Worm (Caenorhabditis elegans) whole organism, L4 larva: Measurements from ENCODE around the gene mrck-1.

Experiments
- F26F4.8 ChIP-seq: fragments of 200-800 bp; sonication (Bioruptor generic); conservative IDR thresholded peaks from 2 replicates; pipeline ENCODE4 v1.3.6; 2022; ENCODE audit warnings: missing genetic modification characterization, missing compliant biosample characterization
- F49E8.2 ChIP-seq: sonication (generic microtip); optimal IDR thresholded peaks from 2 replicates; lab custom pipeline; 2016; ENCODE audit warnings: missing compliant biosample characterization, mild to moderate bottlenecking, missing genetic modification characterization, borderline replicate concordance
- Y105C5A.15 ChIP-seq: fragments of 200-800 bp; sonication (Bioruptor generic); IDR thresholded peaks from 2 replicates; pipeline ENCODE4 v1.3.6; 2022; ENCODE audit warnings: missing genetic modification characterization, missing compliant biosample characterization
- Y48G9A.11 ChIP-seq: fragments of 200-800 bp; sonication (Bioruptor generic); IDR thresholded peaks from 2 replicates; pipeline ENCODE4 v1.3.6; 2022; ENCODE audit warnings: missing genetic modification reagents, missing genetic modification characterization, missing compliant biosample characterization
- Y75B8A.6 ChIP-seq: fragments of 200-800 bp; sonication (Bioruptor generic); IDR thresholded peaks from 2 replicates; pipeline ENCODE4 v1.3.6; 2022; ENCODE audit warnings: missing genetic modification reagents, missing genetic modification characterization, missing compliant biosample characterization
- ceh-20 ChIP-seq: fragments of 200-800 bp; sonication (Bioruptor generic); IDR thresholded peaks from 2 replicates; pipeline ENCODE4 v1.3.6; 2022; ENCODE audit warnings: missing genetic modification reagents, missing genetic modification characterization, missing compliant biosample characterization
- ceh-28 ChIP-seq: fragments of 150-350 bp; optimal IDR thresholded peaks from 2 replicates; lab custom pipeline; 2014; ENCODE audit warnings: missing biosample characterization, missing genetic modification reagents, missing genetic modification characterization
- daf-12 ChIP-seq: fragments of 150-350 bp; optimal IDR thresholded peaks from 2 replicates; lab custom pipeline; 2014; ENCODE audit warnings: missing biosample characterization, missing genetic modification reagents, missing genetic modification characterization
- daf-16 ChIP-seq, 3 experiments: sonication (generic microtip); optimal IDR thresholded peaks; 2 replicates each; lab custom pipeline; 2016 to 2017; ENCODE audit warnings: missing genetic modification characterization in 3 of 3, missing genetic modification reagents in 3 of 3, mild to moderate bottlenecking in 2 of 3, missing compliant biosample characterization in 2 of 3, missing biosample characterization in 1 of 3, moderate library complexity in 1 of 3
- dmd-6 ChIP-seq: fragments of 200-800 bp; sonication (Bioruptor generic); IDR thresholded peaks from 2 replicates; pipeline ENCODE4 v1.3.6; 2022; ENCODE audit warnings: missing genetic modification reagents, missing genetic modification characterization, missing compliant biosample characterization
- dpl-1 ChIP-seq: fragments of 150-350 bp; optimal IDR thresholded peaks from 2 replicates; lab custom pipeline; 2014; ENCODE audit warnings: missing biosample characterization, missing genetic modification reagents, missing genetic modification characterization
- dve-1 ChIP-seq: sonication (generic microtip); optimal IDR thresholded peaks from 2 replicates; lab custom pipeline; 2017; ENCODE audit warnings: antibody characterized with exemption, mild to moderate bottlenecking, missing genetic modification characterization, missing compliant biosample characterization; ENCODE audit not compliant: insufficient read depth
- egl-43 ChIP-seq: fragments of 200-800 bp; sonication (Bioruptor generic); IDR thresholded peaks from 2 replicates; pipeline ENCODE4 v1.3.6; 2022; ENCODE audit warnings: missing genetic modification reagents, missing genetic modification characterization, missing compliant biosample characterization
- fos-1 ChIP-seq: fragments of 150-350 bp; optimal IDR thresholded peaks from 2 replicates; lab custom pipeline; 2014; ENCODE audit warnings: missing biosample characterization, missing genetic modification characterization
- hif-1 ChIP-seq, 2 experiments: sonication (generic microtip); optimal IDR thresholded peaks; 2 replicates each; lab custom pipeline; 2016 to 2017; ENCODE audit warnings: missing compliant biosample characterization in 2 of 2, missing genetic modification characterization in 2 of 2, missing genetic modification reagents in 2 of 2, missing genotype in 2 of 2, mild to moderate bottlenecking in 1 of 2
- hlh-11 ChIP-seq: fragments of 200-800 bp; sonication (Bioruptor generic); optimal IDR thresholded peaks from 2 replicates; lab custom pipeline; 2018; ENCODE audit warnings: mild to moderate bottlenecking, missing genetic modification characterization, missing compliant biosample characterization
- hlh-30 ChIP-seq: sonication (generic microtip); optimal IDR thresholded peaks from 2 replicates; lab custom pipeline; 2017; ENCODE audit warnings: antibody characterized with exemption, mild to moderate bottlenecking, missing genetic modification characterization, missing compliant biosample characterization; ENCODE audit not compliant: insufficient read depth
- hmg-1.1 ChIP-seq: fragments of 200-800 bp; sonication (Bioruptor generic); IDR thresholded peaks from 2 replicates; pipeline ENCODE4 v1.3.6; 2022; ENCODE audit warnings: missing genetic modification reagents, missing genetic modification characterization, missing compliant biosample characterization
- jun-1 ChIP-seq: fragments of 150-350 bp; optimal IDR thresholded peaks from 2 replicates; lab custom pipeline; 2014; ENCODE audit warnings: missing biosample characterization, missing genetic modification reagents, missing genetic modification characterization
- lin-15B ChIP-seq: fragments of 150-350 bp; sonication (generic microtip); optimal IDR thresholded peaks from 3 replicates; lab custom pipeline; 2014; ENCODE audit warnings: missing biosample characterization, missing genetic modification characterization
- lsy-2 ChIP-seq, 2 experiments: fragments of 150-350 bp in 1 of 2; sonication (generic microtip) in 1 of 2; optimal IDR thresholded peaks; 2 replicates each; lab custom pipeline; 2014 to 2017; ENCODE audit warnings: missing biosample characterization in 2 of 2, missing genetic modification characterization in 2 of 2
- mdl-1 ChIP-seq, 2 experiments: fragments of 150-350 bp in 1 of 2; sonication (generic microtip) in 1 of 2; optimal IDR thresholded peaks; 2 replicates each; lab custom pipeline; 2014 to 2017; ENCODE audit warnings: missing biosample characterization in 2 of 2, missing genetic modification characterization in 2 of 2
- mdt-29 ChIP-seq: fragments of 200-800 bp; sonication (Bioruptor generic); IDR thresholded peaks from 2 replicates; pipeline ENCODE4 v1.3.6; 2022; ENCODE audit warnings: missing genetic modification reagents, missing genetic modification characterization, missing compliant biosample characterization
- mep-1 ChIP-seq: fragments of 150-350 bp; sonication (generic microtip); optimal IDR thresholded peaks from 3 replicates; lab custom pipeline; 2014; ENCODE audit warnings: missing biosample characterization, missing genetic modification characterization
- mes-2 ChIP-seq: sonication (generic microtip); optimal IDR thresholded peaks from 2 replicates; lab custom pipeline; 2016; ENCODE audit warnings: missing genotype, mild to moderate bottlenecking, missing genetic modification characterization, missing compliant biosample characterization; ENCODE audit not compliant: poor library complexity, severe bottlenecking
- mxl-3 ChIP-seq: fragments of 200-800 bp; sonication (Bioruptor generic); optimal IDR thresholded peaks from 2 replicates; lab custom pipeline; 2018; ENCODE audit warnings: mild to moderate bottlenecking, missing genetic modification characterization, missing compliant biosample characterization
- nhr-11 ChIP-seq: fragments of 150-350 bp; optimal IDR thresholded peaks from 2 replicates; lab custom pipeline; 2014; ENCODE audit warnings: missing biosample characterization, missing genetic modification characterization
- nhr-28 ChIP-seq: fragments of 150-350 bp; optimal IDR thresholded peaks from 2 replicates; lab custom pipeline; 2014; ENCODE audit warnings: missing biosample characterization, missing genetic modification characterization
- nhr-42 ChIP-seq: fragments of 200-800 bp; sonication (Bioruptor generic); IDR thresholded peaks from 2 replicates; pipeline ENCODE4 v1.3.6; 2022; ENCODE audit warnings: missing genetic modification characterization, missing compliant biosample characterization
- nhr-48 ChIP-seq: sonication (generic microtip); optimal IDR thresholded peaks from 2 replicates; lab custom pipeline; 2016; ENCODE audit warnings: mild to moderate bottlenecking, missing genetic modification characterization, missing compliant biosample characterization
- nhr-6 ChIP-seq: fragments of 150-350 bp; optimal IDR thresholded peaks from 2 replicates; lab custom pipeline; 2014; ENCODE audit warnings: missing biosample characterization, missing genetic modification characterization
- nhr-77 ChIP-seq: fragments of 150-350 bp; optimal IDR thresholded peaks from 2 replicates; lab custom pipeline; 2014; ENCODE audit warnings: missing biosample characterization, missing genetic modification characterization
- pha-4 ChIP-seq, 2 experiments: fragments of 150-350 bp in 1 of 2; fragments of 200-800 bp in 1 of 2; sonication (Bioruptor generic) in 1 of 2; IDR thresholded peaks in 1 of 2; optimal IDR thresholded peaks in 1 of 2; 2 replicates each; pipeline versions ENCODE4 v1.3.6 to Lab custom; 2014 to 2022; ENCODE audit warnings: missing genetic modification characterization in 2 of 2, missing genetic modification reagents in 2 of 2, missing biosample characterization in 1 of 2, missing compliant biosample characterization in 1 of 2
- pqm-1 ChIP-seq: sonication (generic microtip); optimal IDR thresholded peaks from 2 replicates; lab custom pipeline; 2017; ENCODE audit warnings: missing biosample characterization, missing genetic modification characterization
- rbr-2 ChIP-seq: sonication (generic microtip); optimal IDR thresholded peaks from 2 replicates; lab custom pipeline; 2016; ENCODE audit warnings: missing genotype, missing genetic modification characterization, missing compliant biosample characterization
- snpc-4 ChIP-seq: fragments of 150-350 bp; optimal IDR thresholded peaks from 2 replicates; lab custom pipeline; 2014; ENCODE audit warnings: missing biosample characterization, missing genetic modification characterization
- spr-3 ChIP-seq: fragments of 200-800 bp; sonication (Bioruptor generic); optimal IDR thresholded peaks from 2 replicates; lab custom pipeline; 2018; ENCODE audit warnings: mild to moderate bottlenecking, missing genetic modification characterization, missing compliant biosample characterization
- tag-97 ChIP-seq: fragments of 200-800 bp; sonication (Bioruptor generic); IDR thresholded peaks from 2 replicates; pipeline ENCODE4 v1.3.6; 2022; ENCODE audit warnings: missing genetic modification characterization, missing compliant biosample characterization
- unc-130 ChIP-seq: sonication (generic microtip); optimal IDR thresholded peaks from 2 replicates; lab custom pipeline; 2016; ENCODE audit warnings: missing genetic modification reagents, missing genetic modification characterization, missing compliant biosample characterization
- unc-39 ChIP-seq: sonication (generic microtip); optimal IDR thresholded peaks from 2 replicates; lab custom pipeline; 2017; ENCODE audit warnings: missing biosample characterization, missing genetic modification characterization
- unc-62 ChIP-seq, 3 experiments: fragments of 150-350 bp in 1 of 3; sonication (generic microtip); optimal IDR thresholded peaks in 2 of 3; peaks in 1 of 3; 1 replicate in 1 of 3; 2 replicates in 2 of 3; lab custom pipeline; 2014 to 2017; ENCODE audit warnings: missing biosample characterization in 3 of 3, missing genetic modification characterization in 3 of 3, missing genetic modification reagents in 3 of 3, missing genotype in 1 of 3
- zfp-2 ChIP-seq: sonication (generic microtip); optimal IDR thresholded peaks from 2 replicates; lab custom pipeline; 2016; ENCODE audit warnings: mild to moderate bottlenecking, missing genetic modification characterization, missing compliant biosample characterization
- zip-11 ChIP-seq: fragments of 200-800 bp; sonication (Bioruptor generic); IDR thresholded peaks from 2 replicates; pipeline ENCODE4 v1.3.6; 2022; ENCODE audit warnings: missing genetic modification characterization, missing compliant biosample characterization
- ztf-7 ChIP-seq: fragments of 150-350 bp; optimal IDR thresholded peaks from 2 replicates; lab custom pipeline; 2014; ENCODE audit warnings: missing biosample characterization, missing genetic modification characterization

Gene mrck-1

ce11 chrV:6214465-6214864, 52.6 kb downstream of the mrck-1 start:
- peak; percentile 21; the same call in 1 of the 2 replicates for TF ChIP-seq Y48G9A.11 (GFP tag; lab: Robert Waterston, UW)
- TF ChIP-seq unc-130 (GFP tag; lab: Kevin White, UChicago) = peak; percentile 51
- TF ChIP-seq jun-1 (tag; lab: Kevin White, UChicago) = no peak

DNA sequence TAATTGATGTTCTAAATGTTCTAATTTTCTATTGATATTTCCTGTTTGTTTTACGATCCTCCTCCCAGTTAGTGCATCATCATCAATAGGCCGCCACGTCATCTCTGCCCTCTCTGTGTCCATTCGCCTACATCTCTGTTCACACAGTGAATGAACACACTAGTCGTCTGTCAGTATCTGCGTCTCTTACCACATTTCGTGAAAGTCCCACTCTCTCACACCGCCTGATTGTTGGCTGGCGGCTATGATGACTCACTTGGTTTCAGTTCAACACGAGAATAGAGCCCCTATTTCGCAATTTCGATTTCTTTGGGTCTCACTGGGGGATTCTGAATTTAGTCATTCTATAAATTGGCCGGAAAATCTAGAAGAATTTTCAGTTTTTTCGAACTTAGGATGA, 53.2 kb downstream of the mrck-1 start:
- TF ChIP-seq jun-1 (tag; lab: Kevin White, UChicago) (peak; percentile 78), nhr-42 (GFP tag; lab: Robert Waterston, UW) (peak; percentile 39; the same call in 1 of the 2 replicates), ceh-20 (GFP tag; lab: Robert Waterston, UW) (0 out of 2 replicates have a peak, but pooled peaks have one; percentile 28), zip-11 (GFP tag; lab: Robert Waterston, UW) (no peak), nhr-28 (tag; lab: Kevin White, UChicago) (peak; percentile 35), pha-4 (GFP tag; IDR thresholded peaks at IDR 0.05; lab: Robert Waterston, UW) (no peak), pha-4 (tag; optimal IDR thresholded peaks at IDR 0.05; lab: Kevin White, UChicago) (peak; percentile 86), nhr-48 (tag; lab: Kevin White, UChicago) (peak; percentile 26), fos-1 (tag; lab: Kevin White, UChicago) (peak; percentile 4), F26F4.8 (GFP tag; lab: Robert Waterston, UW) (no peak), tag-97 (GFP tag; lab: Robert Waterston, UW) (no peak), pqm-1 (tag; lab: Kevin White, UChicago) (no peak), egl-43 (GFP tag; lab: Robert Waterston, UW) (0 out of 2 replicates have a peak, but pooled peaks have one; percentile 10), Y75B8A.6 (no peak), F49E8.2 (no peak), daf-12 (tag; lab: Kevin White, UChicago) (no peak), rbr-2 (tag; lab: Kevin White, UChicago) (peak; percentile 56), dmd-6 (GFP tag; lab: Robert Waterston, UW) (peak; percentile 33), mxl-3 (GFP tag; lab: Kevin White, UChicago) (peak; percentile 71), Y105C5A.15 (GFP tag; lab: Robert Waterston, UW) (no peak), hlh-11 (tag; lab: Kevin White, UChicago) (peak; percentile 80), daf-16 (GFP tag; optimal IDR thresholded peaks at IDR 0.05; lab: Kevin White, UChicago) (no peak), daf-16 (tag; optimal IDR thresholded peaks at IDR 0.05; lab: Kevin White, UChicago) (peak; percentile 46), snpc-4 (tag; lab: Kevin White, UChicago) (no peak), mdt-29 (GFP tag; lab: Robert Waterston, UW) (0 out of 2 replicates have a peak, but pooled peaks have one; percentile 38), mdl-1 (tag; optimal IDR thresholded peaks at IDR 0.05; lab: Kevin White, UChicago) (peak; percentile 79 to 81), hif-1 (tag; optimal IDR thresholded peaks at IDR 0.05; lab: Kevin White, UChicago) (peak in 1 of 2 experiments; percentile 41), dve-1 (peak; percentile 76), hmg-1.1 (peak; percentile 79), nhr-11 (peak; percentile 13), unc-62 (GFP tag; optimal IDR thresholded peaks at IDR 0.05 in 1 of 2; lab: Kevin White, UChicago) (peak in 1 of 2 experiments; percentile 100), unc-62 (tag; optimal IDR thresholded peaks at IDR 0.05; lab: Kevin White, UChicago) (no peak), ztf-7 (peak; percentile 35), nhr-6 (tag; lab: Kevin White, UChicago) (peak; percentile 80), mep-1 (tag; lab: Kevin White, UChicago) (peak; percentile 70), lin-15B (no peak), unc-39 (tag; lab: Kevin White, UChicago) (no peak), spr-3 (GFP tag; lab: Kevin White, UChicago) (no peak), dpl-1 (GFP tag; lab: Kevin White, UChicago) (peak; percentile 37), zfp-2 (tag; lab: Kevin White, UChicago) (no peak), nhr-77 (tag; lab: Kevin White, UChicago) (peak; percentile 54), mes-2 (peak; percentile 66), hlh-30 (tag; lab: Kevin White, UChicago) (peak; percentile 94), ceh-28 (tag; lab: Kevin White, UChicago) (peak; percentile 4), lsy-2 (tag; optimal IDR thresholded peaks at IDR 0.05; lab: Kevin White, UChicago) (peak in 1 of 2 experiments; percentile 68)
